Worm (Caenorhabditis elegans): ENCODE measurements around the gene sdz-23.

ce11 chrV:8145329-8145728 lies 45.9 kb downstream of the sdz-23 start, which contains the start of gene D1014.13:
- no peak for TF ChIP-seq skn-1 (tag; optimal IDR thresholded peaks at IDR 0.05)
- TF ChIP-seq nhr-6 (tag; optimal IDR thresholded peaks at IDR 0.05): no peak
- no peak for TF ChIP-seq snpc-4 (tag; optimal IDR thresholded peaks at IDR 0.05)
- no peak for TF ChIP-seq dmd-4 (tag; optimal IDR thresholded peaks at IDR 0.05)
- no peak for TF ChIP-seq nhr-237 (tag; optimal IDR thresholded peaks at IDR 0.05)
- no peak for TF ChIP-seq elt-1 (tag; optimal IDR thresholded peaks at IDR 0.05)
- no peak for TF ChIP-seq alr-1 (tag; optimal IDR thresholded peaks at IDR 0.05)
- no peak for TF ChIP-seq sma-9 (GFP tag; optimal IDR thresholded peaks at IDR 0.05)
- no peak for TF ChIP-seq sma-9 (tag; optimal IDR thresholded peaks at IDR 0.05)

Data from whole organism, L2 larva.